Fruit fly (Drosophila melanogaster) whole organism, prepupa: ENCODE measurements around the gene CG8671.

Experiments
- CG6854 ChIP-seq: fragments of 200-800 bp; sonication (Bioruptor generic); optimal IDR thresholded peaks from 2 replicates; lab custom pipeline; 2017; ENCODE audit warnings: missing biosample characterization, mild to moderate bottlenecking, missing genetic modification characterization
- Ets21C ChIP-seq: fragments of 200-800 bp; sonication (Bioruptor generic); optimal IDR thresholded peaks from 3 replicates; lab custom pipeline; 2016; ENCODE audit warnings: missing biosample characterization, missing genetic modification characterization
- Met ChIP-seq: fragments of 200-800 bp; sonication (Bioruptor generic); optimal IDR thresholded peaks from 3 replicates; lab custom pipeline; 2016; ENCODE audit warnings: missing biosample characterization, missing genetic modification characterization
- acj6 ChIP-seq: fragments of 200-800 bp; sonication (Bioruptor generic); optimal IDR thresholded peaks from 3 replicates; lab custom pipeline; 2016; ENCODE audit warnings: missing biosample characterization, missing genetic modification characterization
- fd59A ChIP-seq: fragments of 200-800 bp; sonication (Bioruptor generic); optimal IDR thresholded peaks from 2 replicates; lab custom pipeline; 2017; ENCODE audit warnings: missing biosample characterization, mild to moderate bottlenecking, missing genetic modification characterization, missing genetic modification reagents
- lz ChIP-seq: fragments of 200-800 bp; sonication (Bioruptor generic); optimal IDR thresholded peaks from 3 replicates; lab custom pipeline; 2016; ENCODE audit warnings: missing biosample characterization, missing genetic modification characterization
- spab ChIP-seq: fragments of 200-800 bp; sonication (Bioruptor generic); optimal IDR thresholded peaks from 2 replicates; lab custom pipeline; 2017; ENCODE audit warnings: missing biosample characterization, mild to moderate bottlenecking, missing genetic modification characterization, missing genetic modification reagents
- vri ChIP-seq: fragments of 200-800 bp; sonication (Bioruptor generic); optimal IDR thresholded peaks from 3 replicates; lab custom pipeline; 2016; ENCODE audit warnings: missing biosample characterization, mild to moderate bottlenecking, missing genetic modification characterization

DNA sequence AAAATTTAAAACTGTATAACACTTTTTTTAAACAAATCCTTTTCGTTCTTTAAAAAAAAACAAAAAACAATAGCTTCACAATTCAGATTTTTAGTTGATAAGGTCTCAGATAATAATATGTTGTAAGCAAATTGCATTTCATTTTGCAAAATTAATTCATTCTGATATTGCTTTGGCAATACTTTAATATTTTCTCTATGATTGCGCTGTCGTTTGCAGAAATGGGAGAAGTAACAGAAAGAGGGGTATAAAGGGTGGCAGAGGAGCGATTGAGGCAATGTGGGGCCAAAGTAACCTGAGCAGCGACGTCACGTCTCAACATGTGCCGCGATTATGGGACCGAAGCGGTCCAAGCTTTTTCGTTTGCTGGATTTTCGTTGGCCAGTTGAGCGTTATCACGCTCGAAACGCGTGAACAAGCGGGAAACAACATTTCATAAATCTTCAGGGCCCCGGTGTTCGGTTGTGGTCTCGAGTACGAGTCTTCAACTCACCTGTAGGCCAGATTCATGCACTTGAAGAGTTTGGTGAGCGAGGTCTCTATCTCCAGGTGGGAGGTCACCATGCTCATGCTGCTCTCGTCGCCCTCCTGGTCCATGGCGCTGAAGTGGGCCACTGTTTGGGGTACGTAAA, 45.2 kb downstream of the CG8671 start:
- TF ChIP-seq lz (GFP tag; lab: Kevin White, UChicago) (no peak), Ets21C (GFP tag; lab: Kevin White, UChicago) (no peak), CG6854 (GFP tag; lab: Kevin White, UChicago) (no peak), fd59A (GFP tag; lab: Kevin White, UChicago) (no peak), spab (GFP tag; lab: Kevin White, UChicago) (no peak), acj6 (GFP tag; lab: Kevin White, UChicago) (no peak), Met (GFP tag; lab: Kevin White, UChicago) (no peak), vri (GFP tag; lab: Kevin White, UChicago) (no peak)
